Fruit fly (Drosophila melanogaster): ENCODE measurements around the gene CG15894.

CG15894 gene

dm6 chrX:6343786-6344537, 35.0 kb downstream of the CG15894 start:
- TF ChIP-seq Dll (optimal IDR thresholded peaks at IDR 0.05), result peak; percentile 62
- TF ChIP-seq CG8478 (optimal IDR thresholded peaks at IDR 0.05), result no peak

- TF ChIP-seq usp (GFP tag; optimal IDR thresholded peaks at IDR 0.05), result no peak
- TF ChIP-seq pan (optimal IDR thresholded peaks at IDR 0.05), result no peak
- TF ChIP-seq Dll (optimal IDR thresholded peaks at IDR 0.05), result no peak
- TF ChIP-seq CG8478 (optimal IDR thresholded peaks at IDR 0.05), result no peak
- no peak for TF ChIP-seq EcR (GFP tag; optimal IDR thresholded peaks at IDR 0.05)
- TF ChIP-seq psq (optimal IDR thresholded peaks at IDR 0.05), result no peak
These were observed 35.6 kb downstream of the CG15894 start for dm6 chrX:6344538-6345074.

dm6 chrX:6346153-6346552, 37.1 kb downstream of the CG15894 start:
- TF ChIP-seq pan (optimal IDR thresholded peaks at IDR 0.05) (no peak), psq (optimal IDR thresholded peaks at IDR 0.05) (no peak), CG8478 (optimal IDR thresholded peaks at IDR 0.05) (no peak), usp (GFP tag; optimal IDR thresholded peaks at IDR 0.05) (no peak), EcR (GFP tag; optimal IDR thresholded peaks at IDR 0.05) (no peak), Dll (optimal IDR thresholded peaks at IDR 0.05) (no peak)

dm6 chrX:6346926-6347367, 37.9 kb downstream of the CG15894 start, which contains the start of gene CG3847:
Gene CG3847 (plus strand): TSS chrX:6347103.
- no peak for TF ChIP-seq psq (optimal IDR thresholded peaks at IDR 0.05)
- no peak for TF ChIP-seq EcR (GFP tag; optimal IDR thresholded peaks at IDR 0.05)
- no peak for TF ChIP-seq CG8478 (optimal IDR thresholded peaks at IDR 0.05)
- no peak for TF ChIP-seq usp (GFP tag; optimal IDR thresholded peaks at IDR 0.05)
- no peak for TF ChIP-seq pan (optimal IDR thresholded peaks at IDR 0.05)
- TF ChIP-seq Dll (optimal IDR thresholded peaks at IDR 0.05), result no peak

dm6 chrX:6349231-6349630, 40.2 kb downstream of the CG15894 start:
- no peak for TF ChIP-seq psq (optimal IDR thresholded peaks at IDR 0.05)

dm6 chrX:6350213-6350679, 41.2 kb downstream of the CG15894 start, which contains the start of the genes ND-B16.6 and kdn:
Gene ND-B16.6 (minus strand): TSS chrX:6350401.
Gene kdn (plus strand): TSS chrX:6350629.
- TF ChIP-seq CG8478 (optimal IDR thresholded peaks at IDR 0.05) (no peak), pan (optimal IDR thresholded peaks at IDR 0.05) (no peak)

- no peak for TF ChIP-seq EcR (GFP tag; optimal IDR thresholded peaks at IDR 0.05)
These were observed 43.1 kb downstream of the CG15894 start for dm6 chrX:6351917-6352768.

- TF ChIP-seq EcR (GFP tag; optimal IDR thresholded peaks at IDR 0.05), result no peak
- no peak for TF ChIP-seq CG8478 (optimal IDR thresholded peaks at IDR 0.05)
- TF ChIP-seq psq (optimal IDR thresholded peaks at IDR 0.05), result no peak
- no peak for TF ChIP-seq usp (GFP tag; optimal IDR thresholded peaks at IDR 0.05)
- TF ChIP-seq pan (optimal IDR thresholded peaks at IDR 0.05), result no peak
- TF ChIP-seq Dll (optimal IDR thresholded peaks at IDR 0.05), result no peak
These were observed 44.0 kb downstream of the CG15894 start for dm6 chrX:6352769-6353612.

dm6 chrX:6353613-6353986, 44.6 kb downstream of the CG15894 start:
- TF ChIP-seq CG8478 (optimal IDR thresholded peaks at IDR 0.05), result no peak
- no peak for TF ChIP-seq Dll (optimal IDR thresholded peaks at IDR 0.05)
- no peak for TF ChIP-seq pan (optimal IDR thresholded peaks at IDR 0.05)
- no peak for TF ChIP-seq psq (optimal IDR thresholded peaks at IDR 0.05)
- no peak for TF ChIP-seq usp (GFP tag; optimal IDR thresholded peaks at IDR 0.05)
- TF ChIP-seq EcR (GFP tag; optimal IDR thresholded peaks at IDR 0.05), result no peak

- TF ChIP-seq Dll (optimal IDR thresholded peaks at IDR 0.05), result no peak
- TF ChIP-seq CG8478 (optimal IDR thresholded peaks at IDR 0.05), result no peak
- TF ChIP-seq EcR (GFP tag; optimal IDR thresholded peaks at IDR 0.05), result no peak
- no peak for TF ChIP-seq psq (optimal IDR thresholded peaks at IDR 0.05)
- TF ChIP-seq pan (optimal IDR thresholded peaks at IDR 0.05), result no peak
- TF ChIP-seq usp (GFP tag; optimal IDR thresholded peaks at IDR 0.05), result no peak
These were observed 45.2 kb downstream of the CG15894 start for dm6 chrX:6354163-6354562.

- TF ChIP-seq EcR (GFP tag; optimal IDR thresholded peaks at IDR 0.05) (no peak), psq (optimal IDR thresholded peaks at IDR 0.05) (no peak), CG8478 (optimal IDR thresholded peaks at IDR 0.05) (no peak), pan (optimal IDR thresholded peaks at IDR 0.05) (no peak), Dll (optimal IDR thresholded peaks at IDR 0.05) (no peak)
These were observed 46.2 kb downstream of the CG15894 start for dm6 chrX:6355090-6355679.
